Worm (Caenorhabditis elegans) whole organism, L4 larva: ENCODE data around the gene F22E5.8.
"Not testable (repeated sequence)": the region's sequence is repeated elsewhere in the genome, so short reads cannot be mapped to it uniquely, and the experiment has no call there.

Experiments
- F26F4.8 ChIP-seq: fragments of 200-800 bp; sonication (Bioruptor generic); conservative IDR thresholded peaks from 2 replicates; pipeline ENCODE4 v1.3.6; 2022; ENCODE audit warnings: missing genetic modification characterization, missing compliant biosample characterization
- ceh-20 ChIP-seq: fragments of 200-800 bp; sonication (Bioruptor generic); IDR thresholded peaks from 2 replicates; pipeline ENCODE4 v1.3.6; 2022; ENCODE audit warnings: missing genetic modification reagents, missing genetic modification characterization, missing compliant biosample characterization
- dve-1 ChIP-seq: sonication (generic microtip); optimal IDR thresholded peaks from 2 replicates; lab custom pipeline; 2017; ENCODE audit warnings: antibody characterized with exemption, mild to moderate bottlenecking, missing genetic modification characterization, missing compliant biosample characterization; ENCODE audit not compliant: insufficient read depth
- hif-1 ChIP-seq, 2 experiments: sonication (generic microtip); optimal IDR thresholded peaks; 2 replicates each; lab custom pipeline; 2016 to 2017; ENCODE audit warnings: missing compliant biosample characterization in 2 of 2, missing genetic modification characterization in 2 of 2, missing genetic modification reagents in 2 of 2, missing genotype in 2 of 2, mild to moderate bottlenecking in 1 of 2
- lir-3 ChIP-seq: sonication (generic microtip); optimal IDR thresholded peaks from 2 replicates; lab custom pipeline; 2016; ENCODE audit warnings: mild to moderate bottlenecking, missing genetic modification characterization, missing compliant biosample characterization
- madf-9 ChIP-seq: fragments of 200-800 bp; sonication (Bioruptor generic); conservative IDR thresholded peaks from 2 replicates; pipeline ENCODE4 v1.3.6; 2022; ENCODE audit warnings: missing genetic modification reagents, missing genetic modification characterization, missing compliant biosample characterization
- mdl-1 ChIP-seq, 2 experiments: fragments of 150-350 bp in 1 of 2; sonication (generic microtip) in 1 of 2; optimal IDR thresholded peaks; 2 replicates each; lab custom pipeline; 2014 to 2017; ENCODE audit warnings: missing biosample characterization in 2 of 2, missing genetic modification characterization in 2 of 2
- nhr-10 ChIP-seq: fragments of 150-350 bp; optimal IDR thresholded peaks from 2 replicates; lab custom pipeline; 2014; ENCODE audit warnings: missing biosample characterization, missing genetic modification characterization
- nhr-237 ChIP-seq: sonication (generic microtip); optimal IDR thresholded peaks from 2 replicates; lab custom pipeline; 2017; ENCODE audit warnings: missing biosample characterization, missing genetic modification characterization
- nhr-76 ChIP-seq: fragments of 150-350 bp; optimal IDR thresholded peaks from 2 replicates; lab custom pipeline; 2014; ENCODE audit warnings: missing biosample characterization, missing genetic modification characterization
- nhr-77 ChIP-seq: fragments of 150-350 bp; optimal IDR thresholded peaks from 2 replicates; lab custom pipeline; 2014; ENCODE audit warnings: missing biosample characterization, missing genetic modification characterization
- pqm-1 ChIP-seq: sonication (generic microtip); optimal IDR thresholded peaks from 2 replicates; lab custom pipeline; 2017; ENCODE audit warnings: missing biosample characterization, missing genetic modification characterization
- unc-130 ChIP-seq: sonication (generic microtip); optimal IDR thresholded peaks from 2 replicates; lab custom pipeline; 2016; ENCODE audit warnings: missing genetic modification reagents, missing genetic modification characterization, missing compliant biosample characterization
- unc-62 ChIP-seq, 3 experiments: fragments of 150-350 bp in 1 of 3; sonication (generic microtip); optimal IDR thresholded peaks in 2 of 3; peaks in 1 of 3; 1 replicate in 1 of 3; 2 replicates in 2 of 3; lab custom pipeline; 2014 to 2017; ENCODE audit warnings: missing biosample characterization in 3 of 3, missing genetic modification characterization in 3 of 3, missing genetic modification reagents in 3 of 3, missing genotype in 1 of 3

ce11 chrII:2612278-2612677, 27.6 kb upstream of the F22E5.8 start, which contains the start of gene D2062.13:
- not testable (repeated sequence) for TF ChIP-seq unc-130 (GFP tag; lab: Kevin White, UChicago); hif-1 (tag; optimal IDR thresholded peaks at IDR 0.05; lab: Kevin White, UChicago); madf-9 (GFP tag; lab: Robert Waterston, UW); lir-3 (tag; lab: Kevin White, UChicago); nhr-10; nhr-77 (tag; lab: Kevin White, UChicago); mdl-1 (tag; optimal IDR thresholded peaks at IDR 0.05; lab: Kevin White, UChicago); nhr-76 (tag; lab: Kevin White, UChicago); nhr-237 (tag; lab: Kevin White, UChicago); unc-62 (GFP tag; optimal IDR thresholded peaks at IDR 0.05 in 1 of 2; lab: Kevin White, UChicago); unc-62 (tag; optimal IDR thresholded peaks at IDR 0.05; lab: Kevin White, UChicago); pqm-1; F26F4.8 (GFP tag; lab: Robert Waterston, UW); dve-1 (tag; lab: Kevin White, UChicago); ceh-20 (GFP tag; lab: Robert Waterston, UW)
